Worm (Caenorhabditis elegans) whole organism, L3 larva: ENCODE results near the gene W03C9.5.

ENCODE experiments used
- R02D3.7 ChIP-seq: fragments of 150-350 bp; optimal IDR thresholded peaks from 2 replicates; lab custom pipeline; 2014; ENCODE audit warnings: missing biosample characterization, missing genetic modification characterization
- ZK546.5 ChIP-seq: sonication (generic microtip); optimal IDR thresholded peaks from 2 replicates; lab custom pipeline; 2017; ENCODE audit warnings: missing biosample characterization, missing genetic modification characterization
- aly-2 ChIP-seq: fragments of 150-350 bp; optimal IDR thresholded peaks from 2 replicates; lab custom pipeline; 2014; ENCODE audit warnings: missing biosample characterization, missing genetic modification characterization
- ama-1 ChIP-seq: fragments of 150-350 bp; optimal IDR thresholded peaks from 2 replicates; lab custom pipeline; 2018
- ceh-16 ChIP-seq: sonication (generic microtip); optimal IDR thresholded peaks from 2 replicates; lab custom pipeline; 2017; ENCODE audit warnings: missing biosample characterization, missing genetic modification characterization
- ceh-28 ChIP-seq: fragments of 150-350 bp; optimal IDR thresholded peaks from 2 replicates; lab custom pipeline; 2014; ENCODE audit warnings: missing biosample characterization, missing genetic modification reagents, missing genetic modification characterization
- ceh-82 ChIP-seq: fragments of 150-350 bp; optimal IDR thresholded peaks from 2 replicates; lab custom pipeline; 2014; ENCODE audit warnings: missing biosample characterization, missing genetic modification characterization
- ceh-9 ChIP-seq: sonication (generic microtip); optimal IDR thresholded peaks from 2 replicates; lab custom pipeline; 2018; ENCODE audit warnings: missing biosample characterization, missing genetic modification characterization
- daf-12 ChIP-seq: fragments of 150-350 bp; optimal IDR thresholded peaks from 2 replicates; lab custom pipeline; 2014; ENCODE audit warnings: missing biosample characterization, missing genetic modification reagents, missing genetic modification characterization
- egl-27 ChIP-seq: sonication (generic microtip); optimal IDR thresholded peaks from 4 replicates; lab custom pipeline; 2017; ENCODE audit warnings: missing biosample characterization, missing genetic modification reagents, missing genetic modification characterization
- egl-5 ChIP-seq: fragments of 150-350 bp; optimal IDR thresholded peaks from 2 replicates; lab custom pipeline; 2017; ENCODE audit warnings: missing biosample characterization, missing genetic modification reagents, missing genetic modification characterization, inconsistent platforms
- elt-1 ChIP-seq: fragments of 150-350 bp; optimal IDR thresholded peaks from 2 replicates; lab custom pipeline; 2014; ENCODE audit warnings: missing biosample characterization, missing genetic modification characterization
- elt-2 ChIP-seq: sonication (generic microtip); optimal IDR thresholded peaks from 2 replicates; lab custom pipeline; 2016; ENCODE audit warnings: missing genetic modification reagents, mild to moderate bottlenecking, missing genetic modification characterization, missing compliant biosample characterization
- elt-3 ChIP-seq, 3 experiments: fragments of 150-350 bp in 1 of 3; sonication (generic microtip) in 2 of 3; optimal IDR thresholded peaks; 2 replicates in 2 of 3; 4 replicates in 1 of 3; lab custom pipeline; 2014 to 2017; ENCODE audit warnings: missing biosample characterization in 3 of 3, missing genetic modification characterization in 3 of 3
- eor-1 ChIP-seq, 2 experiments: fragments of 150-350 bp; optimal IDR thresholded peaks; 2 replicates each; lab custom pipeline; 2014 to 2018; ENCODE audit warnings: missing biosample characterization in 2 of 2, missing genetic modification characterization in 2 of 2
- fkh-10 ChIP-seq: sonication (generic microtip); optimal IDR thresholded peaks from 2 replicates; lab custom pipeline; 2017; ENCODE audit warnings: missing biosample characterization, missing genetic modification reagents, missing genetic modification characterization
- fkh-2 ChIP-seq: fragments of 150-350 bp; optimal IDR thresholded peaks from 2 replicates; lab custom pipeline; 2014; ENCODE audit warnings: missing biosample characterization, missing genetic modification reagents, missing genetic modification characterization
- fos-1 ChIP-seq: fragments of 150-350 bp; optimal IDR thresholded peaks from 2 replicates; lab custom pipeline; 2014; ENCODE audit warnings: missing biosample characterization, missing genetic modification characterization
- hmg-11 ChIP-seq: sonication (generic microtip); optimal IDR thresholded peaks from 2 replicates; lab custom pipeline; 2016; ENCODE audit warnings: missing genetic modification characterization, missing compliant biosample characterization
- jun-1 ChIP-seq: fragments of 150-350 bp; optimal IDR thresholded peaks from 2 replicates; lab custom pipeline; 2014; ENCODE audit warnings: missing biosample characterization, missing genetic modification reagents, missing genetic modification characterization
- lin-15B ChIP-seq: fragments of 150-350 bp; optimal IDR thresholded peaks from 2 replicates; lab custom pipeline; 2014; ENCODE audit warnings: missing biosample characterization, missing genetic modification characterization
- lin-39 ChIP-seq: fragments of 150-350 bp; optimal IDR thresholded peaks from 2 replicates; lab custom pipeline; 2018; ENCODE audit warnings: missing biosample characterization, missing genetic modification reagents, missing genetic modification characterization
- lsy-12 ChIP-seq: sonication (generic microtip); optimal IDR thresholded peaks from 2 replicates; lab custom pipeline; 2016; ENCODE audit warnings: mild to moderate bottlenecking, missing genetic modification characterization, missing compliant biosample characterization
- mdl-1 ChIP-seq: fragments of 150-350 bp; optimal IDR thresholded peaks from 2 replicates; lab custom pipeline; 2014; ENCODE audit warnings: missing biosample characterization, missing genetic modification characterization
- mml-1 ChIP-seq: fragments of 150-350 bp; sonication (generic microtip); optimal IDR thresholded peaks from 3 replicates; lab custom pipeline; 2014; ENCODE audit warnings: missing biosample characterization, missing genetic modification characterization
- nfya-1 ChIP-seq: sonication (generic microtip); optimal IDR thresholded peaks from 2 replicates; lab custom pipeline; 2017; ENCODE audit warnings: missing genetic modification characterization, mild to moderate bottlenecking, missing compliant biosample characterization, antibody characterized with exemption, moderate library complexity; ENCODE audit not compliant: insufficient read depth
- nhr-11 ChIP-seq: fragments of 150-350 bp; optimal IDR thresholded peaks from 2 replicates; lab custom pipeline; 2014; ENCODE audit warnings: missing biosample characterization, missing genetic modification characterization
- nhr-12 ChIP-seq: fragments of 150-350 bp; optimal IDR thresholded peaks from 2 replicates; lab custom pipeline; 2014; ENCODE audit warnings: missing biosample characterization, missing genetic modification characterization
- nhr-23 ChIP-seq: fragments of 150-350 bp; optimal IDR thresholded peaks from 2 replicates; lab custom pipeline; 2014; ENCODE audit warnings: missing biosample characterization, missing genetic modification reagents, missing genetic modification characterization
- nhr-237 ChIP-seq: fragments of 150-350 bp; optimal IDR thresholded peaks from 2 replicates; lab custom pipeline; 2014; ENCODE audit warnings: missing biosample characterization, missing genetic modification characterization
- nhr-25 ChIP-seq: sonication (generic microtip); optimal IDR thresholded peaks from 2 replicates; lab custom pipeline; 2017; ENCODE audit warnings: missing biosample characterization, missing genetic modification characterization
- nhr-28 ChIP-seq: fragments of 150-350 bp; optimal IDR thresholded peaks from 2 replicates; lab custom pipeline; 2014; ENCODE audit warnings: missing biosample characterization, missing genetic modification characterization
- nhr-43 ChIP-seq: sonication (generic microtip); optimal IDR thresholded peaks from 2 replicates; lab custom pipeline; 2016; ENCODE audit warnings: mild to moderate bottlenecking, missing genetic modification characterization, missing compliant biosample characterization; ENCODE audit not compliant: poor library complexity, severe bottlenecking
- nhr-67 ChIP-seq: fragments of 150-350 bp; optimal IDR thresholded peaks from 2 replicates; lab custom pipeline; 2014; ENCODE audit warnings: missing biosample characterization, missing genetic modification characterization
- nhr-76 ChIP-seq: fragments of 150-350 bp; sonication (generic microtip); optimal IDR thresholded peaks from 5 replicates; lab custom pipeline; 2014; ENCODE audit warnings: missing biosample characterization, missing genetic modification characterization
- nhr-77 ChIP-seq: fragments of 150-350 bp; optimal IDR thresholded peaks from 2 replicates; lab custom pipeline; 2014; ENCODE audit warnings: missing biosample characterization, missing genetic modification characterization
- pha-4 ChIP-seq: fragments of 150-350 bp; optimal IDR thresholded peaks from 2 replicates; lab custom pipeline; 2014; ENCODE audit warnings: missing biosample characterization, missing genetic modification reagents, missing genetic modification characterization
- pqm-1 ChIP-seq: fragments of 150-350 bp; optimal IDR thresholded peaks from 2 replicates; lab custom pipeline; 2017; ENCODE audit warnings: missing biosample characterization, missing genetic modification characterization, inconsistent platforms
- sea-2 ChIP-seq: fragments of 150-350 bp; sonication (generic microtip); optimal IDR thresholded peaks from 4 replicates; lab custom pipeline; 2014; ENCODE audit warnings: missing biosample characterization, missing genetic modification reagents, missing genetic modification characterization
- skn-1 ChIP-seq: fragments of 150-350 bp; optimal IDR thresholded peaks from 2 replicates; lab custom pipeline; 2014; ENCODE audit warnings: missing biosample characterization, missing genetic modification characterization
- snpc-4 ChIP-seq: fragments of 150-350 bp; optimal IDR thresholded peaks from 2 replicates; lab custom pipeline; 2014; ENCODE audit warnings: missing biosample characterization, missing genetic modification characterization
- tbx-2 ChIP-seq: sonication (generic microtip); optimal IDR thresholded peaks from 2 replicates; lab custom pipeline; 2016; ENCODE audit warnings: mild to moderate bottlenecking, missing genetic modification characterization, missing compliant biosample characterization
- unc-39 ChIP-seq: sonication (generic microtip); optimal IDR thresholded peaks from 4 replicates; lab custom pipeline; 2017; ENCODE audit warnings: missing biosample characterization, missing genetic modification characterization
- unc-62 ChIP-seq: fragments of 150-350 bp; sonication (generic microtip); optimal IDR thresholded peaks from 4 replicates; lab custom pipeline; 2014; ENCODE audit warnings: missing biosample characterization, missing genetic modification reagents, missing genetic modification characterization
- zag-1 ChIP-seq: fragments of 150-350 bp; optimal IDR thresholded peaks from 2 replicates; lab custom pipeline; 2014; ENCODE audit warnings: missing biosample characterization, missing genetic modification characterization
- ztf-11 ChIP-seq: fragments of 150-350 bp; optimal IDR thresholded peaks from 2 replicates; lab custom pipeline; 2014; ENCODE audit warnings: missing biosample characterization, missing genetic modification characterization
- ztf-4 ChIP-seq: fragments of 150-350 bp; optimal IDR thresholded peaks from 2 replicates; lab custom pipeline; 2014; ENCODE audit warnings: missing biosample characterization, missing genetic modification characterization

W03C9.5 gene

DNA sequence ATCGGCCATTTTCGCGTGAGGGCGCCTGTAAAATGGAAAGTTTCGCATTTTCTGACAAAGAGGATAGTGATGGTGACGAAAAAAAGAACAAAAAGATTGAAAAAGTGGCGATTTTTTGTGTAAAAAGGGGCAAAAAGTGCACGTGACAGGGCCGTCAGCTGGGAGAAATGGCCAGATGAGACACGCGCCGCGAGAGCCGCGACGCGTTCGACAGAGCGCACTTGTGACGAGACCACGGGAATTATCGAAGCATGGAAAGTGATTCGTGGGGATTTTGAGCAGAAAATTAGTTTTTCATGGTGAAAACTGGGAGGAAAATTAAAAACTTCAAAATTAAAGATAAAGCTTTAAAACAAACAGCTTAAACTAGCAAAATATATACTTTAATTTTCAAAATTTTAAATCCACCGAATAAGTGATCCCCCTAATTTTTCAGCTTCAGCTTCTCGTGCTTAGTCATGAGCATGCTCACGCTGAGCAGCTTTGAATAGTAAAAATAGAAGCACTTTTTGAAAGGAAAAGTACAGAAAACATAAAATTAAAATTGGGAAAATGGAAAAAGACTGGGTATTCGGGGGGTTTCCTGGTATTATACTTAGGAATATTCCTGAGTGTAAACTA is at the start of gene W03C9.5:
W03C9.5 (minus strand) TSS at position 38 of the 621 bp plus-strand sequence.
- TF ChIP-seq nfya-1: peak; percentile 95
- no peak for TF ChIP-seq nhr-67 (tag; lab: Kevin White, UChicago)
- peak; percentile 78 for TF ChIP-seq R02D3.7 (tag; lab: Kevin White, UChicago)
- peak; percentile 71 for TF ChIP-seq unc-62
- TF ChIP-seq ceh-9 (tag; lab: Kevin White, UChicago): no peak
- peak; percentile 12 for TF ChIP-seq ZK546.5 (tag; lab: Kevin White, UChicago)
- TF ChIP-seq fos-1 (tag; lab: Kevin White, UChicago): peak; percentile 22
- TF ChIP-seq nhr-77 (tag; lab: Kevin White, UChicago): peak; percentile 27
- TF ChIP-seq fkh-10 (GFP tag; lab: Kevin White, UChicago): peak; percentile 87
- TF ChIP-seq elt-1 (tag; lab: Kevin White, UChicago): peak; percentile 29
- TF ChIP-seq mdl-1: peak; percentile 79
- peak; percentile 51 for TF ChIP-seq zag-1
- TF ChIP-seq mml-1 (tag; lab: Kevin White, UChicago): no peak
- peak in 1 of 3 experiments; percentile 63 for TF ChIP-seq elt-3 (tag; optimal IDR thresholded peaks at IDR 0.05; lab: Kevin White, UChicago)
- TF ChIP-seq ceh-82: peak; percentile 17
- no peak for TF ChIP-seq fkh-2 (tag; lab: Kevin White, UChicago)
- peak; percentile 37 for TF ChIP-seq nhr-28
- TF ChIP-seq eor-1 (tag; optimal IDR thresholded peaks at IDR 0.05; lab: Kevin White, UChicago): no peak
- TF ChIP-seq pha-4 (tag; lab: Kevin White, UChicago): peak; percentile 94
- peak; percentile 89 for TF ChIP-seq nhr-11 (tag; lab: Kevin White, UChicago)
- TF ChIP-seq sea-2 (GFP tag; lab: Kevin White, UChicago): no peak
- TF ChIP-seq aly-2 (tag; lab: Kevin White, UChicago): no peak
- TF ChIP-seq ceh-28 (tag; lab: Kevin White, UChicago): peak; percentile 65
- TF ChIP-seq egl-27 (tag; lab: Kevin White, UChicago): peak; percentile 57
- peak; percentile 95 for TF ChIP-seq lin-39
- peak; percentile 77 for TF ChIP-seq elt-2 (tag; lab: Kevin White, UChicago)
- no peak for TF ChIP-seq nhr-12
- no peak for TF ChIP-seq nhr-237 (tag; lab: Kevin White, UChicago)
- peak; percentile 98 for TF ChIP-seq lin-15B (tag; lab: Kevin White, UChicago)
- peak; percentile 77 for TF ChIP-seq nhr-43 (tag; lab: Kevin White, UChicago)
- peak; percentile 91 for TF ChIP-seq lsy-12 (tag; lab: Kevin White, UChicago)
- TF ChIP-seq snpc-4: peak; percentile 83
- TF ChIP-seq unc-39 (tag; lab: Kevin White, UChicago): no peak
- TF ChIP-seq ceh-16: no peak
- TF ChIP-seq skn-1 (tag; lab: Kevin White, UChicago): peak; percentile 63
- peak; percentile 55 for TF ChIP-seq ama-1 (lab: Kevin White, UChicago)
- no peak for TF ChIP-seq ztf-4 (tag; lab: Kevin White, UChicago)
- TF ChIP-seq ztf-11: no peak
- TF ChIP-seq nhr-23 (tag; lab: Kevin White, UChicago): peak; percentile 86
- peak; percentile 20 for TF ChIP-seq hmg-11 (tag; lab: Kevin White, UChicago)
- TF ChIP-seq nhr-25 (tag; lab: Kevin White, UChicago): peak; percentile 97
- TF ChIP-seq daf-12: no peak
- TF ChIP-seq tbx-2: peak; percentile 54
- TF ChIP-seq pqm-1 (tag; lab: Kevin White, UChicago): peak; percentile 35
- TF ChIP-seq nhr-76 (tag; lab: Kevin White, UChicago): peak; percentile 36
- TF ChIP-seq jun-1 (tag; lab: Kevin White, UChicago): peak; percentile 93
- TF ChIP-seq egl-5: peak; percentile 69
